Worm (Caenorhabditis elegans): ENCODE results near the gene hlh-34.
A peak's percentile ranks its signal among the peaks of the same experiment; 100 is the strongest.

The hlh-34 gene

DNA sequence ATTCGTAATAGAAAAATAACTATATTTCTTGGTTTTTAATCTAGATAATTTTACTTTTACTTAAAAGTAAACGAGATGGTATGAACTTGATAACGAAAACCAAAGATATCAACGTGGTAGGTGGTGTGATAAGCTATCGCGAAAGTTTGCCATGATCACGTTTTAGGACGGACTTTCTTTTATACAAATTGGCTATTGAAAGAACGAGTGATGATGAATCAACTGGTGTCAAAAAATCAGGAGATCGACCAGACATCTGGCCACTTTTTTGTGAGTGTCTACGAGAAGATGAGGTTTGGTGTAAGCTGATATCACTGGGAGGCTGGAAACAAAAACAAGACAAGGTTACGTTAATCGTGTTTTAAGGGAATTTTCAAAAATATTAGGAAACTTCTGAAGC, 48.0 kb downstream of the hlh-34 start (continued):
- TF ChIP-seq ztf-7 (tag; optimal IDR thresholded peaks at IDR 0.05) = no peak
- TF ChIP-seq arid-1 (GFP tag; conservative IDR thresholded peaks at IDR 0.05) = no peak
- TF ChIP-seq zfp-2 (tag; optimal IDR thresholded peaks at IDR 0.05) = no peak
- TF ChIP-seq Y48G9A.11 (GFP tag; IDR thresholded peaks at IDR 0.05) = no peak

DNA sequence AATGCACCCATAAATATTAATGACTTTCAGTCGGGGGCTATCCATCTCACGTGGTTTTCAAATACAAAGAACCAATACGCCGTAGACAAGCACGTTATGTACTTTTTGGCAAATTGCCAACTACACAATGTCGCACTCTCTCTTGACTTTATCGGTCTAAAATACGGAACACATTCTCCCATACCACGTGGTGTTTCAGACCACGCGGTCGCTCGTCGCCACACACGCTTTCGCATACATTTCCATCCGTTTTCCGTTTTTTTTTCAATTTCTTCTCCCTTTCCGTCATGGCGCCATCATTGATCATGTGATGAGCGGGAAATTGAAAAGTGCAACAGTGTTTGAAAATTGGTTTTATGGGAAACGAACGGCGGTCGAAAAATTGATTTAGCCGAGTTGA, 48.6 kb downstream of the hlh-34 start:
- TF ChIP-seq mdt-29 (GFP tag; IDR thresholded peaks at IDR 0.05) (peak; percentile 96), ama-1 (optimal IDR thresholded peaks at IDR 0.05) (no peak), pqm-1 (tag; optimal IDR thresholded peaks at IDR 0.05) (peak; percentile 9), ztf-7 (tag; optimal IDR thresholded peaks at IDR 0.05) (peak; percentile 59), snpc-4 (tag; optimal IDR thresholded peaks at IDR 0.05) (no peak), lin-39 (tag; optimal IDR thresholded peaks at IDR 0.05) (no peak), nhr-42 (GFP tag; IDR thresholded peaks at IDR 0.05) (0 out of 2 replicates have a peak, but pooled peaks have one; percentile 59), ceh-32 (tag; optimal IDR thresholded peaks at IDR 0.05; ENCODE audit: poor library complexity) (no peak), aha-1 (tag) (peak; percentile 100), nhr-76 (tag; optimal IDR thresholded peaks at IDR 0.05) (peak; percentile 52), nhr-41 (GFP tag; IDR thresholded peaks at IDR 0.05) (no peak), dmd-8 (GFP tag; IDR thresholded peaks at IDR 0.05) (no peak), gei-8 (GFP tag; optimal IDR thresholded peaks at IDR 0.05) (peak; percentile 89), zip-11 (GFP tag; IDR thresholded peaks at IDR 0.05) (no peak), nhr-48 (tag; optimal IDR thresholded peaks at IDR 0.05) (peak; percentile 96), dmd-9 (GFP tag; IDR thresholded peaks at IDR 0.05) (peak; percentile 74), hif-1 (tag; optimal IDR thresholded peaks at IDR 0.05) (peak; percentile 67 to 82), nhr-102 (tag; optimal IDR thresholded peaks at IDR 0.05) (peak; percentile 91), F10B5.3 (tag; optimal IDR thresholded peaks at IDR 0.05) (no peak), nhr-237 (tag; optimal IDR thresholded peaks at IDR 0.05) (no peak), nhr-111 (GFP tag; optimal IDR thresholded peaks at IDR 0.05) (no peak), pha-4 (GFP tag; IDR thresholded peaks at IDR 0.05) (peak; percentile 68), pha-4 (tag; optimal IDR thresholded peaks at IDR 0.05) (no peak), unc-39 (tag; optimal IDR thresholded peaks at IDR 0.05) (no peak), ceh-82 (tag; optimal IDR thresholded peaks at IDR 0.05) (no peak), egl-43 (GFP tag; IDR thresholded peaks at IDR 0.05) (no peak), unc-130 (GFP tag; optimal IDR thresholded peaks at IDR 0.05) (no peak), ztf-11 (tag; optimal IDR thresholded peaks at IDR 0.05) (no peak), nhr-25 (tag; optimal IDR thresholded peaks at IDR 0.05; ENCODE audit: borderline replicate concordance, insufficient read depth) (peak; percentile 21), attf-4 (tag; optimal IDR thresholded peaks at IDR 0.05) (no peak), hlh-30 (tag; optimal IDR thresholded peaks at IDR 0.05; ENCODE audit: insufficient read depth) (peak; percentile 99), lin-38 (GFP tag; IDR thresholded peaks at IDR 0.05) (peak; percentile 43), hlh-11 (tag; optimal IDR thresholded peaks at IDR 0.05) (peak; percentile 99), php-3 (GFP tag; IDR thresholded peaks at IDR 0.05) (peak; percentile 83), F26F4.8 (GFP tag; conservative IDR thresholded peaks at IDR 0.05) (no peak), unc-62 (GFP tag; optimal IDR thresholded peaks at IDR 0.05 in 1 of 2) (peak in 1 of 2 experiments; percentile 99), unc-62 (tag; optimal IDR thresholded peaks at IDR 0.05) (no peak), daf-8 (GFP tag; IDR thresholded peaks at IDR 0.05) (no peak), lir-3 (tag; optimal IDR thresholded peaks at IDR 0.05) (no peak), ctbp-1 (GFP tag; IDR thresholded peaks at IDR 0.05) (peak; percentile 71), ZK546.5 (tag; optimal IDR thresholded peaks at IDR 0.05) (no peak), duxl-1 (tag; optimal IDR thresholded peaks at IDR 0.05; ENCODE audit: poor library complexity) (peak; percentile 20), fos-1 (tag; optimal IDR thresholded peaks at IDR 0.05) (peak; percentile 69), zfp-3 (GFP tag; conservative IDR thresholded peaks at IDR 0.05) (no peak; the same call in none of the 2 replicates), mes-2 (tag; optimal IDR thresholded peaks at IDR 0.05; ENCODE audit: poor library complexity, severe bottlenecking) (peak; percentile 62), hmg-1.1 (GFP tag; IDR thresholded peaks at IDR 0.05) (peak; percentile 76), daf-12 (tag; optimal IDR thresholded peaks at IDR 0.05) (no peak)
